Fruit fly (Drosophila melanogaster) whole organism, embryonic: ENCODE measurements around the gene Rbm13.

Experiments
- Atf-2 ChIP-seq: fragments of 200-800 bp; sonication (Bioruptor generic); optimal IDR thresholded peaks from 2 replicates; lab custom pipeline; 2016; ENCODE audit warnings: missing biosample characterization, missing genetic modification characterization
- Atf3 ChIP-seq: fragments of 200-800 bp; sonication (Bioruptor generic); optimal IDR thresholded peaks from 3 replicates; lab custom pipeline; 2016; ENCODE audit warnings: missing biosample characterization, missing genetic modification characterization
- CG10654 ChIP-seq: fragments of 200-800 bp; sonication (Bioruptor generic); optimal IDR thresholded peaks from 2 replicates; lab custom pipeline; 2016; ENCODE audit warnings: missing biosample characterization, missing genetic modification characterization
- CG10959 ChIP-seq: fragments of 200-800 bp; sonication (Bioruptor generic); IDR thresholded peaks from 2 replicates; pipeline ENCODE4 v1.3.6; 2022; ENCODE audit warnings: missing biosample characterization, missing genetic modification characterization
- CG13287 ChIP-seq: fragments of 200-800 bp; sonication (Bioruptor generic); IDR thresholded peaks from 2 replicates; pipeline ENCODE4 v1.3.6; 2022; ENCODE audit warnings: missing biosample characterization, missing genetic modification characterization; ENCODE audit not compliant: partially characterized antibody
- CG13775 ChIP-seq: fragments of 200-800 bp; sonication (Bioruptor generic); optimal IDR thresholded peaks from 3 replicates; lab custom pipeline; 2017; ENCODE audit warnings: missing biosample characterization, mild to moderate bottlenecking, missing genetic modification characterization
- CG15269 ChIP-seq: fragments of 200-800 bp; sonication (Bioruptor generic); optimal IDR thresholded peaks from 2 replicates; lab custom pipeline; 2018; ENCODE audit warnings: missing biosample characterization, mild to moderate bottlenecking, missing genetic modification characterization, moderate library complexity
- CG15479 ChIP-seq: fragments of 200-800 bp; sonication (Bioruptor generic); optimal IDR thresholded peaks from 3 replicates; lab custom pipeline; 2019; ENCODE audit warnings: missing biosample characterization, mild to moderate bottlenecking, missing genetic modification characterization, moderate library complexity
- CG15514 ChIP-seq: fragments of 200-800 bp; sonication (Bioruptor generic); optimal IDR thresholded peaks from 3 replicates; lab custom pipeline; 2017; ENCODE audit warnings: missing biosample characterization, missing genetic modification characterization, mild to moderate bottlenecking, moderate library complexity, missing genetic modification reagents
- CG17186 ChIP-seq: fragments of 200-800 bp; sonication (Bioruptor generic); optimal IDR thresholded peaks from 3 replicates; lab custom pipeline; 2017; ENCODE audit warnings: missing biosample characterization, missing genetic modification reagents, missing genetic modification characterization
- CG17328 ChIP-seq: fragments of 200-800 bp; sonication (Bioruptor generic); IDR thresholded peaks from 2 replicates; pipeline ENCODE4 v1.3.6; 2022; ENCODE audit warnings: missing biosample characterization, missing genetic modification characterization
- CG18764 ChIP-seq: fragments of 200-800 bp; sonication (Bioruptor generic); optimal IDR thresholded peaks from 3 replicates; lab custom pipeline; 2016; ENCODE audit warnings: missing biosample characterization, missing genetic modification characterization
- CG2712 ChIP-seq: fragments of 200-800 bp; optimal IDR thresholded peaks from 3 replicates; lab custom pipeline; 2019; ENCODE audit warnings: missing biosample characterization, mild to moderate bottlenecking, missing genetic modification characterization, moderate library complexity
- CG2889 ChIP-seq: fragments of 200-800 bp; sonication (Bioruptor generic); IDR thresholded peaks from 3 replicates; pipeline ENCODE4 v1.3.6; 2022; ENCODE audit warnings: missing biosample characterization, missing genetic modification characterization
- CG32772 ChIP-seq: fragments of 200-800 bp; sonication (Bioruptor generic); IDR thresholded peaks from 2 replicates; pipeline ENCODE4 v1.3.6; 2022; ENCODE audit warnings: missing biosample characterization, missing genetic modification characterization
- CG34422 ChIP-seq: fragments of 200-800 bp; sonication (Bioruptor generic); IDR thresholded peaks from 3 replicates; pipeline ENCODE4 v1.3.6; 2022; ENCODE audit warnings: missing biosample characterization, missing genetic modification characterization
- CG3847 ChIP-seq: fragments of 200-800 bp; sonication (Bioruptor generic); IDR thresholded peaks from 2 replicates; pipeline ENCODE4 v1.3.6; 2022; ENCODE audit warnings: missing biosample characterization, missing genetic modification characterization
- CG42726 ChIP-seq: fragments of 200-800 bp; sonication (Bioruptor generic); IDR thresholded peaks from 2 replicates; pipeline ENCODE4 v1.3.6; 2022; ENCODE audit warnings: missing biosample characterization, missing genetic modification characterization; ENCODE audit not compliant: partially characterized antibody
- CG6791 ChIP-seq: fragments of 200-800 bp; sonication (Bioruptor generic); IDR thresholded peaks from 3 replicates; pipeline ENCODE4 v1.3.6; 2022; ENCODE audit warnings: missing biosample characterization, missing genetic modification characterization; ENCODE audit not compliant: partially characterized antibody
- CG7556 ChIP-seq: fragments of 200-800 bp; sonication (Bioruptor generic); optimal IDR thresholded peaks from 2 replicates; lab custom pipeline; 2017; ENCODE audit warnings: missing biosample characterization, mild to moderate bottlenecking, missing genetic modification characterization
- CG8388 ChIP-seq: fragments of 200-800 bp; sonication (Bioruptor generic); optimal IDR thresholded peaks from 2 replicates; lab custom pipeline; 2019; ENCODE audit warnings: missing biosample characterization, mild to moderate bottlenecking, missing genetic modification characterization, moderate library complexity
- Dad ChIP-seq: fragments of 200-800 bp; sonication (Bioruptor generic); optimal IDR thresholded peaks from 3 replicates; lab custom pipeline; 2016; ENCODE audit warnings: missing biosample characterization, missing genetic modification characterization
- Dll ChIP-seq: fragments of 200-800 bp; sonication (Bioruptor generic); IDR thresholded peaks from 4 replicates; pipeline ENCODE4 v1.3.6; 2022; ENCODE audit warnings: missing biosample characterization, missing genetic modification characterization; ENCODE audit not compliant: partially characterized antibody
- Dp ChIP-seq: fragments of 200-800 bp; sonication (Bioruptor generic); optimal IDR thresholded peaks from 2 replicates; lab custom pipeline; 2018; ENCODE audit warnings: missing biosample characterization, mild to moderate bottlenecking, missing genetic modification characterization, moderate library complexity
- E2f2 ChIP-seq: fragments of 200-800 bp; sonication (Bioruptor generic); IDR thresholded peaks from 2 replicates; pipeline ENCODE4 v1.3.6; 2022; ENCODE audit warnings: missing biosample characterization, missing genetic modification characterization
- Ets97D ChIP-seq: fragments of 200-800 bp; sonication (Bioruptor generic); optimal IDR thresholded peaks from 3 replicates; lab custom pipeline; 2016; ENCODE audit warnings: missing biosample characterization, missing genetic modification characterization
- HLH4C ChIP-seq: fragments of 200-800 bp; sonication (Bioruptor generic); IDR thresholded peaks from 3 replicates; pipeline ENCODE4 v1.3.6; 2022; ENCODE audit warnings: missing biosample characterization, missing genetic modification characterization; ENCODE audit not compliant: partially characterized antibody
- Max ChIP-seq: fragments of 200-800 bp; sonication (Bioruptor generic); optimal IDR thresholded peaks from 2 replicates; lab custom pipeline; 2016; ENCODE audit warnings: missing biosample characterization, mild to moderate bottlenecking, missing genetic modification characterization
- Myb ChIP-seq: fragments of 200-800 bp; sonication (Bioruptor generic); optimal IDR thresholded peaks from 2 replicates; lab custom pipeline; 2016; ENCODE audit warnings: missing biosample characterization, missing genetic modification characterization
- Opbp ChIP-seq: fragments of 200-800 bp; sonication (Bioruptor generic); IDR thresholded peaks from 3 replicates; pipeline ENCODE4 v1.3.6; 2022; ENCODE audit warnings: missing biosample characterization, missing genetic modification characterization; ENCODE audit not compliant: partially characterized antibody
- Pdp1 ChIP-seq, 2 experiments: fragments of 200-800 bp; sonication (Bioruptor generic); optimal IDR thresholded peaks; 3 replicates each; lab custom pipeline; 2016; ENCODE audit warnings: missing biosample characterization in 2 of 2, missing genetic modification characterization in 2 of 2, mild to moderate bottlenecking in 1 of 2, moderate library complexity in 1 of 2
- Poxn ChIP-seq: fragments of 200-800 bp; sonication (Bioruptor generic); IDR thresholded peaks from 2 replicates; pipeline ENCODE4 v1.3.6; 2022; ENCODE audit warnings: missing biosample characterization, missing genetic modification characterization
- Ptx1 ChIP-seq: fragments of 200-800 bp; sonication (Bioruptor generic); IDR thresholded peaks from 2 replicates; pipeline ENCODE4 v1.3.6; 2022; ENCODE audit warnings: missing biosample characterization, missing genetic modification characterization
- Sry-δ ChIP-seq: fragments of 200-800 bp; sonication (Bioruptor generic); optimal IDR thresholded peaks from 2 replicates; lab custom pipeline; 2016; ENCODE audit warnings: missing biosample characterization, missing genetic modification characterization
- ato ChIP-seq: fragments of 200-800 bp; sonication (Bioruptor generic); IDR thresholded peaks from 2 replicates; pipeline ENCODE4 v1.3.6; 2022; ENCODE audit warnings: missing biosample characterization, missing genetic modification characterization; ENCODE audit not compliant: partially characterized antibody
- chinmo ChIP-seq: fragments of 200-800 bp; sonication (Bioruptor generic); IDR thresholded peaks from 4 replicates; pipeline ENCODE4 v1.3.6; 2022; ENCODE audit warnings: missing biosample characterization, missing genetic modification characterization; ENCODE audit not compliant: partially characterized antibody
- crp ChIP-seq, 2 experiments: fragments of 200-800 bp; sonication (Bioruptor generic); optimal IDR thresholded peaks; 2 replicates in 1 of 2; 3 replicates in 1 of 2; lab custom pipeline; 2017; ENCODE audit warnings: missing biosample characterization in 2 of 2, missing genetic modification characterization in 2 of 2, mild to moderate bottlenecking in 1 of 2, moderate library complexity in 1 of 2
- cwo ChIP-seq: fragments of 200-800 bp; sonication (Bioruptor generic); optimal IDR thresholded peaks from 3 replicates; lab custom pipeline; 2017; ENCODE audit warnings: missing biosample characterization, missing genetic modification characterization, mild to moderate bottlenecking, moderate library complexity, missing genetic modification reagents
- dan ChIP-seq: fragments of 200-800 bp; sonication (Bioruptor generic); IDR thresholded peaks from 2 replicates; pipeline ENCODE4 v1.3.6; 2022; ENCODE audit warnings: missing biosample characterization, missing genetic modification characterization
- dm ChIP-seq: fragments of 200-800 bp; sonication (Bioruptor generic); optimal IDR thresholded peaks from 3 replicates; lab custom pipeline; 2016; ENCODE audit warnings: missing biosample characterization, missing genetic modification characterization
- dmrt99B ChIP-seq: fragments of 200-800 bp; sonication (Bioruptor generic); optimal IDR thresholded peaks from 2 replicates; lab custom pipeline; 2018; ENCODE audit warnings: missing biosample characterization, mild to moderate bottlenecking, missing genetic modification characterization, moderate library complexity
- hbn ChIP-seq: fragments of 200-800 bp; sonication (Bioruptor generic); IDR thresholded peaks from 2 replicates; pipeline ENCODE4 v1.3.6; 2022; ENCODE audit warnings: missing biosample characterization, missing genetic modification characterization; ENCODE audit not compliant: partially characterized antibody
- inv ChIP-seq: fragments of 200-800 bp; sonication (Bioruptor generic); IDR thresholded peaks from 2 replicates; pipeline ENCODE4 v1.3.6; 2022; ENCODE audit warnings: missing biosample characterization, missing genetic modification characterization; ENCODE audit not compliant: partially characterized antibody
- knrl ChIP-seq: fragments of 200-800 bp; sonication (Bioruptor generic); IDR thresholded peaks from 3 replicates; pipeline ENCODE4 v1.3.6; 2022; ENCODE audit warnings: missing biosample characterization, missing genetic modification characterization; ENCODE audit not compliant: partially characterized antibody
- psq ChIP-seq: fragments of 200-800 bp; sonication (Bioruptor generic); optimal IDR thresholded peaks from 2 replicates; lab custom pipeline; 2017; ENCODE audit warnings: missing biosample characterization, missing genetic modification characterization
- pzg ChIP-seq: fragments of 200-800 bp; sonication (Bioruptor generic); optimal IDR thresholded peaks from 3 replicates; lab custom pipeline; 2018; ENCODE audit warnings: missing biosample characterization, mild to moderate bottlenecking, missing genetic modification characterization, moderate library complexity
- sens ChIP-seq: fragments of 200-800 bp; sonication (Bioruptor generic); peaks from one replicate; lab custom pipeline; 2016; ENCODE audit warnings: missing biosample characterization, missing genetic modification characterization
- tap ChIP-seq: fragments of 200-800 bp; optimal IDR thresholded peaks from 3 replicates; lab custom pipeline; 2019; ENCODE audit warnings: missing biosample characterization, mild to moderate bottlenecking, missing genetic modification characterization, moderate library complexity
- usp ChIP-seq: fragments of >200 bp; optimal IDR thresholded peaks from 2 replicates; lab custom pipeline; 2017; ENCODE audit warnings: missing biosample characterization, missing genetic modification characterization

The Rbm13 gene

dm6 chrX:8901447-8901846 lies at the start of gene Rbm13:
Rbm13 (plus strand) TSS chrX:8901699.
- TF ChIP-seq Sry-δ (peak; percentile 61), CG13287 (peak; percentile 59), Pdp1 (GFP tag; optimal IDR thresholded peaks at IDR 0.05; lab: Kevin White, UChicago) (no peak), Ptx1 (no peak), CG6791 (peak; percentile 53), Opbp (GFP tag; lab: Robert Waterston, UW) (peak; percentile 46; the same call in 1 of the 3 replicates), HLH4C (peak; percentile 65), CG17328 (GFP tag; lab: Robert Waterston, UW) (no peak), CG2712 (tag; lab: Kevin White, UChicago) (peak; percentile 1), ato (GFP tag; lab: Robert Waterston, UW) (peak; percentile 78), Dp (GFP tag; lab: Kevin White, UChicago) (peak; percentile 75), crp (GFP tag; optimal IDR thresholded peaks at IDR 0.05; lab: Kevin White, UChicago) (peak in 1 of 2 experiments; percentile 69), Dad (GFP tag; lab: Kevin White, UChicago) (no peak), CG2889 (GFP tag; lab: Robert Waterston, UW) (no peak), CG15479 (GFP tag; lab: Kevin White, UChicago) (peak; percentile 48), inv (peak; percentile 30; the same call in 1 of the 2 replicates), CG15514 (GFP tag; lab: Kevin White, UChicago) (peak; percentile 12), Myb (GFP tag; lab: Kevin White, UChicago) (peak; percentile 70), usp (no peak), tap (tag; lab: Kevin White, UChicago) (no peak), sens (peak; percentile 24), CG13775 (GFP tag; lab: Kevin White, UChicago) (no peak), CG7556 (no peak), cwo (peak; percentile 23), CG32772 (no peak), psq (no peak), Atf3 (GFP tag; lab: Kevin White, UChicago) (no peak), Ets97D (peak; percentile 7), dmrt99B (tag; lab: Kevin White, UChicago) (no peak), Dll (GFP tag; lab: Robert Waterston, UW) (peak; percentile 70; the same call in 3 of the 4 replicates), knrl (peak; percentile 50; the same call in 2 of the 3 replicates), chinmo (GFP tag; lab: Robert Waterston, UW) (peak; percentile 43; the same call in 1 of the 4 replicates), E2f2 (GFP tag; lab: Robert Waterston, UW) (peak; percentile 83), CG10959 (no peak), CG15269 (tag; lab: Kevin White, UChicago) (no peak), CG3847 (GFP tag; lab: Robert Waterston, UW) (peak; percentile 28; the same call in 1 of the 2 replicates), hbn (peak; percentile 52; the same call in 1 of the 2 replicates), Max (GFP tag; lab: Kevin White, UChicago) (peak; percentile 54), CG10654 (GFP tag; lab: Kevin White, UChicago) (no peak), CG17186 (GFP tag; lab: Kevin White, UChicago) (no peak), CG34422 (GFP tag; lab: Robert Waterston, UW) (peak; percentile 48; the same call in 1 of the 3 replicates), CG42726 (GFP tag; lab: Robert Waterston, UW) (peak; percentile 28; the same call in 1 of the 2 replicates), CG8388 (GFP tag; lab: Kevin White, UChicago) (peak; percentile 54), Poxn (GFP tag; lab: Robert Waterston, UW) (no peak), dan (GFP tag; lab: Robert Waterston, UW) (no peak), dm (peak; percentile 80), Atf-2 (GFP tag; lab: Kevin White, UChicago) (no peak), CG18764 (GFP tag; lab: Kevin White, UChicago) (no peak), pzg (GFP tag; lab: Kevin White, UChicago) (peak; percentile 56)
